Worm (Caenorhabditis elegans) whole organism, L4 larva: ENCODE measurements around the gene C01G10.15.

Source experiments
- aha-1 ChIP-seq: fragments of 150-350 bp; peaks from one replicate; lab custom pipeline; 2014; ENCODE audit warnings: missing biosample characterization, missing genetic modification characterization
- ceh-20 ChIP-seq: fragments of 200-800 bp; sonication (Bioruptor generic); IDR thresholded peaks from 2 replicates; pipeline ENCODE4 v1.3.6; 2022; ENCODE audit warnings: missing genetic modification reagents, missing genetic modification characterization, missing compliant biosample characterization
- daf-16 ChIP-seq, 3 experiments: sonication (generic microtip); optimal IDR thresholded peaks; 2 replicates each; lab custom pipeline; 2016 to 2017; ENCODE audit warnings: missing genetic modification characterization in 3 of 3, missing genetic modification reagents in 3 of 3, mild to moderate bottlenecking in 2 of 3, missing compliant biosample characterization in 2 of 3, missing biosample characterization in 1 of 3, moderate library complexity in 1 of 3
- egl-43 ChIP-seq: fragments of 200-800 bp; sonication (Bioruptor generic); IDR thresholded peaks from 2 replicates; pipeline ENCODE4 v1.3.6; 2022; ENCODE audit warnings: missing genetic modification reagents, missing genetic modification characterization, missing compliant biosample characterization
- lin-13 ChIP-seq: fragments of 150-350 bp; optimal IDR thresholded peaks from 2 replicates; lab custom pipeline; 2014; ENCODE audit warnings: missing biosample characterization, missing genetic modification reagents, missing genetic modification characterization
- mdl-1 ChIP-seq, 2 experiments: fragments of 150-350 bp in 1 of 2; sonication (generic microtip) in 1 of 2; optimal IDR thresholded peaks; 2 replicates each; lab custom pipeline; 2014 to 2017; ENCODE audit warnings: missing biosample characterization in 2 of 2, missing genetic modification characterization in 2 of 2
- mep-1 ChIP-seq: fragments of 150-350 bp; sonication (generic microtip); optimal IDR thresholded peaks from 3 replicates; lab custom pipeline; 2014; ENCODE audit warnings: missing biosample characterization, missing genetic modification characterization
- pqm-1 ChIP-seq: sonication (generic microtip); optimal IDR thresholded peaks from 2 replicates; lab custom pipeline; 2017; ENCODE audit warnings: missing biosample characterization, missing genetic modification characterization
- spr-1 ChIP-seq: sonication (generic microtip); optimal IDR thresholded peaks from 2 replicates; lab custom pipeline; 2016; ENCODE audit warnings: mild to moderate bottlenecking, missing genetic modification characterization, missing compliant biosample characterization
- zip-11 ChIP-seq: fragments of 200-800 bp; sonication (Bioruptor generic); IDR thresholded peaks from 2 replicates; pipeline ENCODE4 v1.3.6; 2022; ENCODE audit warnings: missing genetic modification characterization, missing compliant biosample characterization
- ztf-11 ChIP-seq: fragments of 150-350 bp; optimal IDR thresholded peaks from 2 replicates; lab custom pipeline; 2014; ENCODE audit warnings: missing biosample characterization, missing genetic modification characterization

DNA sequence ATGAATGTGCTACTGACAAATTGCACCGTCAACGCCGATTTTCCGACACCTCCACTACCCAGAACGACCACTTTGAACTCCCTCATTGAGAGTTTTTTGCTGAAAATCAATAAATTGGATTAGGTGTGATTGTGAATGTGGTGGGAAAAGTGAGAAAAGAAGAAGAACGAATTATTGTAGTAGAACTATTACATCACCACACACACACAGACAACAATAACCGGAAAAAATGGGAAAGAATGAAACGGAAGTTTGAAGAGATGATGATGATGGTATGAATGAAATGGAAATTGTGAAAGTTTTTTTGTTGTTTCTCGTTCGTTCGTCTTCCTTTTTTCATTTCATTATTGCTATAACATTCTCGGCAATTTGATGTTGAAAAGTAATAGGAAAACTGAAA, 23.1 kb downstream of the C01G10.15 start, which contains the start of gene rap-2:
- TF ChIP-seq daf-16 (GFP tag; optimal IDR thresholded peaks at IDR 0.05; lab: Kevin White, UChicago) (no peak), daf-16 (tag; optimal IDR thresholded peaks at IDR 0.05; lab: Kevin White, UChicago) (no peak), pqm-1 (tag; lab: Kevin White, UChicago) (no peak), lin-13 (no peak), aha-1 (no peak), mep-1 (no peak), mdl-1 (tag; optimal IDR thresholded peaks at IDR 0.05; lab: Kevin White, UChicago) (no peak), egl-43 (GFP tag; lab: Robert Waterston, UW) (no peak), spr-1 (tag; lab: Kevin White, UChicago) (no peak), ceh-20 (GFP tag; lab: Robert Waterston, UW) (no peak), ztf-11 (tag; lab: Kevin White, UChicago) (no peak), zip-11 (GFP tag; lab: Robert Waterston, UW) (no peak)
